Worm (Caenorhabditis elegans) whole organism, L1 larva: Measurements from ENCODE around the gene ZK512.10.
A peak's percentile ranks its signal among the peaks of the same experiment; 100 is the strongest.

Experiments
- C16A3.4 ChIP-seq: fragments of 150-350 bp; optimal IDR thresholded peaks from 2 replicates; lab custom pipeline; 2014; ENCODE audit warnings: missing biosample characterization, missing genetic modification characterization
- aha-1 ChIP-seq: fragments of 150-350 bp; optimal IDR thresholded peaks from 2 replicates; lab custom pipeline; 2014; ENCODE audit warnings: missing biosample characterization, missing genetic modification characterization
- alr-1 ChIP-seq: fragments of 200-800 bp; sonication (Bioruptor generic); optimal IDR thresholded peaks from 2 replicates; lab custom pipeline; 2018; ENCODE audit warnings: borderline replicate concordance, mild to moderate bottlenecking, missing genetic modification characterization, missing compliant biosample characterization
- aly-2 ChIP-seq: fragments of 150-350 bp; optimal IDR thresholded peaks from 2 replicates; lab custom pipeline; 2014; ENCODE audit warnings: missing biosample characterization, missing genetic modification characterization
- ama-1 ChIP-seq: fragments of 150-350 bp; optimal IDR thresholded peaks from 2 replicates; lab custom pipeline; 2014
- blmp-1 ChIP-seq: fragments of 150-350 bp; optimal IDR thresholded peaks from 2 replicates; lab custom pipeline; 2014; ENCODE audit warnings: missing biosample characterization, missing genetic modification characterization
- ceh-63 ChIP-seq: fragments of 200-800 bp; sonication (Bioruptor generic); optimal IDR thresholded peaks from 2 replicates; lab custom pipeline; 2018; ENCODE audit warnings: mild to moderate bottlenecking, missing genetic modification characterization, missing compliant biosample characterization
- ceh-82 ChIP-seq, 3 experiments: fragments of 150-350 bp in 1 of 3; sonication (generic microtip) in 2 of 3; optimal IDR thresholded peaks; 2 replicates each; lab custom pipeline; 2014 to 2017; ENCODE audit warnings: missing biosample characterization in 3 of 3, missing genetic modification characterization in 3 of 3
- dsc-1 ChIP-seq: sonication (generic microtip); optimal IDR thresholded peaks from 2 replicates; lab custom pipeline; 2016; ENCODE audit warnings: mild to moderate bottlenecking, missing genetic modification characterization, missing compliant biosample characterization
- efl-1 ChIP-seq, 4 experiments: fragments of 150-350 bp; optimal IDR thresholded peaks in 3 of 4; peaks in 1 of 4; 1 replicate in 1 of 4; 2 replicates in 3 of 4; lab custom pipeline; 2014; ENCODE audit warnings: missing biosample characterization in 2 of 4, missing genetic modification characterization in 2 of 4, missing genetic modification reagents in 2 of 4
- ets-5 ChIP-seq: fragments of 200-800 bp; sonication (Bioruptor generic); IDR thresholded peaks from 2 replicates; pipeline ENCODE4 v1.3.6; 2022; ENCODE audit warnings: missing genetic modification characterization, missing compliant biosample characterization
- fkh-8 ChIP-seq: sonication (generic microtip); optimal IDR thresholded peaks from 2 replicates; lab custom pipeline; 2016; ENCODE audit warnings: mild to moderate bottlenecking, missing genetic modification characterization, missing compliant biosample characterization
- lin-14 ChIP-seq: fragments of 200-800 bp; sonication (Bioruptor generic); optimal IDR thresholded peaks from 2 replicates; lab custom pipeline; 2018; ENCODE audit warnings: mild to moderate bottlenecking, missing genetic modification characterization, moderate library complexity, missing compliant biosample characterization
- lin-35 ChIP-seq, 2 experiments: fragments of 150-350 bp; optimal IDR thresholded peaks; 2 replicates each; lab custom pipeline; 2014; ENCODE audit warnings: missing biosample characterization in 2 of 2, missing genetic modification characterization in 2 of 2, missing genetic modification reagents in 2 of 2
- lin-39 ChIP-seq: fragments of 150-350 bp; optimal IDR thresholded peaks from 2 replicates; lab custom pipeline; 2014; ENCODE audit warnings: missing biosample characterization, missing genetic modification reagents, missing genetic modification characterization
- mab-9 ChIP-seq: fragments of 200-800 bp; sonication (Bioruptor generic); IDR thresholded peaks from 2 replicates; pipeline ENCODE4 v1.3.6; 2022; ENCODE audit warnings: missing genetic modification reagents, missing genetic modification characterization, missing compliant biosample characterization
- mdl-1 ChIP-seq, 2 experiments: fragments of 150-350 bp; optimal IDR thresholded peaks; 2 replicates each; lab custom pipeline; 2014 to 2017; ENCODE audit warnings: missing biosample characterization in 2 of 2, missing genetic modification characterization in 2 of 2, inconsistent platforms in 1 of 2
- mep-1 ChIP-seq: fragments of 150-350 bp; optimal IDR thresholded peaks from 2 replicates; lab custom pipeline; 2014; ENCODE audit warnings: missing biosample characterization, missing genetic modification characterization
- nhr-12 ChIP-seq: sonication (generic microtip); optimal IDR thresholded peaks from 2 replicates; lab custom pipeline; 2017; ENCODE audit warnings: missing biosample characterization, missing genetic modification characterization
- nhr-237 ChIP-seq: fragments of 150-350 bp; optimal IDR thresholded peaks from 2 replicates; lab custom pipeline; 2014; ENCODE audit warnings: missing biosample characterization, missing genetic modification characterization
- nhr-47 ChIP-seq: sonication (generic microtip); optimal IDR thresholded peaks from 2 replicates; lab custom pipeline; 2016; ENCODE audit warnings: mild to moderate bottlenecking, missing genetic modification characterization, moderate library complexity, missing compliant biosample characterization
- nhr-71 ChIP-seq: sonication (generic microtip); optimal IDR thresholded peaks from 2 replicates; lab custom pipeline; 2016; ENCODE audit warnings: mild to moderate bottlenecking, missing genetic modification characterization, moderate library complexity, missing compliant biosample characterization
- nhr-77 ChIP-seq: fragments of 150-350 bp; optimal IDR thresholded peaks from 2 replicates; lab custom pipeline; 2014; ENCODE audit warnings: missing biosample characterization, missing genetic modification characterization
- nhr-84 ChIP-seq: sonication (generic microtip); optimal IDR thresholded peaks from 2 replicates; lab custom pipeline; 2017; ENCODE audit warnings: missing biosample characterization, missing genetic modification characterization
- pax-3 ChIP-seq: fragments of 200-800 bp; sonication (Bioruptor generic); optimal IDR thresholded peaks from 2 replicates; lab custom pipeline; 2018; ENCODE audit warnings: mild to moderate bottlenecking, missing genetic modification characterization, moderate library complexity, missing compliant biosample characterization
- rnt-1 ChIP-seq: sonication (generic microtip); optimal IDR thresholded peaks from 2 replicates; lab custom pipeline; 2016; ENCODE audit warnings: mild to moderate bottlenecking, missing genetic modification characterization, moderate library complexity, missing compliant biosample characterization
- sox-4 ChIP-seq: sonication (generic microtip); optimal IDR thresholded peaks from 2 replicates; lab custom pipeline; 2016; ENCODE audit warnings: missing genetic modification characterization, missing compliant biosample characterization
- sptf-1 ChIP-seq: fragments of 150-350 bp; optimal IDR thresholded peaks from 2 replicates; lab custom pipeline; 2014; ENCODE audit warnings: missing biosample characterization, missing genetic modification characterization
- unc-86 ChIP-seq: sonication (generic microtip); optimal IDR thresholded peaks from 2 replicates; lab custom pipeline; 2016; ENCODE audit warnings: missing genetic modification characterization, missing compliant biosample characterization
- unc-98 ChIP-seq: fragments of 200-800 bp; sonication (Bioruptor generic); IDR thresholded peaks from 2 replicates; pipeline ENCODE4 v1.3.6; 2022; ENCODE audit warnings: missing genetic modification characterization, missing compliant biosample characterization
- xbp-1 ChIP-seq: sonication (generic microtip); optimal IDR thresholded peaks from 2 replicates; lab custom pipeline; 2016; ENCODE audit warnings: missing genetic modification characterization, missing compliant biosample characterization
- zag-1 ChIP-seq: fragments of 150-350 bp; optimal IDR thresholded peaks from 2 replicates; lab custom pipeline; 2014; ENCODE audit warnings: missing biosample characterization, missing genetic modification characterization
- zip-4 ChIP-seq: fragments of 200-800 bp; sonication (Bioruptor generic); optimal IDR thresholded peaks from 2 replicates; lab custom pipeline; 2018; ENCODE audit warnings: mild to moderate bottlenecking, missing genetic modification characterization, moderate library complexity, missing compliant biosample characterization
- ztf-4 ChIP-seq: fragments of 150-350 bp; optimal IDR thresholded peaks from 2 replicates; lab custom pipeline; 2014; ENCODE audit warnings: missing biosample characterization, missing genetic modification characterization

The ZK512.10 gene

DNA sequence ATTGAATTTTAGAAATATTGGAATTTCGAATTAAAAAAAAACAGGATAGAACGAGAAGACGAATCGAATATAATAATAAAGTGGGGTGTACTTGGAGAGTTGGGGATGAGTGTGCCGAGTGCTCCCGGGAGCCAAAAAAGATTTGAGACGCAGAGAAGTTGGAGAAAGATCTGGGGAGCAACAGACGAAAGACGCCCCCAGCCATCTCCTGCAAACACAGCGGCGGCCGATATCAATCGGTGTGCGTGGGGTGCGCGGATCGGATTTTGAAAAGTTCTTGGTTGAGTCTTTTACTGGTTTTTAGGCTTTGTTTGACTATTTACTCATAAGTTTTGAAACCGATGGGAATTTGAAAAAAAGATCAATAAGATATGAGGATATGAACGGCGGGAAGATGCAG is 23.1 kb downstream of the ZK512.10 start, which contains the start of gene nhl-1:
nhl-1 (minus strand) TSS at position 101 of the 400 bp plus-strand sequence.
- TF ChIP-seq rnt-1 (tag; lab: Kevin White, UChicago) (peak; percentile 44), mab-9 (no peak), nhr-71 (peak; percentile 1), C16A3.4 (tag; lab: Kevin White, UChicago) (no peak)
- TF ChIP-seq, all 84 proteins: peak for 2

ce11 chrIII:9154766-9155165 is 24.1 kb downstream of the ZK512.10 start, which contains the start of gene irld-34:
Gene irld-34, plus strand, starts transcription at chrIII:9155066.
- TF ChIP-seq ama-1 (lab: Kevin White, UChicago) (no peak), nhr-237 (tag; lab: Kevin White, UChicago) (no peak), zip-4 (GFP tag; lab: Kevin White, UChicago) (no peak), efl-1 (optimal IDR thresholded peaks at IDR 0.05; lab: Kevin White, UChicago) (no peak), efl-1 (GFP tag; optimal IDR thresholded peaks at IDR 0.05 in 1 of 2; lab: Kevin White, UChicago) (no peak), mdl-1 (tag; optimal IDR thresholded peaks at IDR 0.05; lab: Kevin White, UChicago) (no peak), fkh-8 (peak; percentile 50), nhr-84 (tag; lab: Kevin White, UChicago) (no peak), aly-2 (tag; lab: Kevin White, UChicago) (no peak), lin-14 (GFP tag; lab: Kevin White, UChicago) (no peak)

- TF ChIP-seq ceh-63 (GFP tag; lab: Kevin White, UChicago) (no peak), blmp-1 (tag; lab: Kevin White, UChicago) (peak; percentile 35)
Measured at ce11 chrIII:9161553-9161952, 30.9 kb downstream of the ZK512.10 start, which contains the start of gene ptr-9. Gene ptr-9, minus strand, starts transcription at chrIII:9161653.

DNA sequence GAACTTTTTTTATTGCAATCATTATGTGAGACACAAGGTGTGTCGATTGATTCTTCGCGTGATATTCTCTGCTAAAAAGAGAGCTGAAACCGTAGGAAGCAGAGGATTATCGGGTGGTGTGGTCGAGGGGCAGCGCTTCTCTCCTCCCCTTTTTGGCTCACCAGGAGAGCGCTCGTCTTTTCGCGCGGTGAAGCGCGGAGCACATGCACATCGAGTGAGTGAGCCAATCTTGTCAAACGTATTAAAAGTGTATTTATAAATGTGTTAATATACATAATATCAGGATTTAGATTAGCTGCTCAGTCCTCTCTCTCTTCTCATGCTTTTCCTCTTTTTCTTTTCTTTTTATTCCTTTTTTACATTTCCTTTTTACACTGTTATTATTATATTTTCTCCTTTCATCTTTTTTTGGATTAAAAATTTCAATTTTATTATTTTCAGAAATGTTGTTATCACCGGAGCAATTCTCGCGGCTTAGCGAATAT is 32.0 kb downstream of the ZK512.10 start, which contains the start of gene dgk-3:
dgk-3 (plus strand) TSS at position 435 of the 485 bp plus-strand sequence.
- TF ChIP-seq ztf-4 (tag; lab: Kevin White, UChicago): no peak
- TF ChIP-seq lin-39: no peak
- TF ChIP-seq nhr-47 (tag; lab: Kevin White, UChicago): no peak
- TF ChIP-seq lin-35 (GFP tag; optimal IDR thresholded peaks at IDR 0.05; lab: Kevin White, UChicago): no peak
- peak; percentile 44 for TF ChIP-seq fkh-8
- peak; percentile 83 for TF ChIP-seq dsc-1
- TF ChIP-seq mep-1 (tag; lab: Kevin White, UChicago): no peak
- no peak for TF ChIP-seq zip-4 (GFP tag; lab: Kevin White, UChicago)
- TF ChIP-seq sox-4 (tag; lab: Kevin White, UChicago): peak; percentile 38
- no peak for TF ChIP-seq nhr-77 (tag; lab: Kevin White, UChicago)
- no peak for TF ChIP-seq efl-1 (optimal IDR thresholded peaks at IDR 0.05; lab: Kevin White, UChicago)
- peak in 1 of 2 experiments; percentile 69 for TF ChIP-seq efl-1 (GFP tag; optimal IDR thresholded peaks at IDR 0.05 in 1 of 2; lab: Kevin White, UChicago)
- no peak for TF ChIP-seq ceh-82 (tag; optimal IDR thresholded peaks at IDR 0.05; lab: Kevin White, UChicago)
- no peak for TF ChIP-seq unc-86 (tag; lab: Kevin White, UChicago)
- TF ChIP-seq ets-5 (GFP tag; lab: Robert Waterston, UW): no peak
- TF ChIP-seq zag-1 (tag; lab: Kevin White, UChicago): no peak
- no peak for TF ChIP-seq sptf-1 (tag; lab: Kevin White, UChicago)
- TF ChIP-seq nhr-84 (tag; lab: Kevin White, UChicago): no peak
- peak; percentile 58 for TF ChIP-seq pax-3 (tag; lab: Kevin White, UChicago)
- TF ChIP-seq xbp-1 (tag; lab: Kevin White, UChicago): no peak
- no peak for TF ChIP-seq alr-1 (tag; lab: Kevin White, UChicago)
- no peak for TF ChIP-seq nhr-71
- no peak for TF ChIP-seq aha-1 (tag; lab: Kevin White, UChicago)
- TF ChIP-seq unc-98 (GFP tag; lab: Robert Waterston, UW): no peak
- TF ChIP-seq ama-1 (lab: Kevin White, UChicago): no peak
- no peak for TF ChIP-seq nhr-12 (tag; lab: Kevin White, UChicago)
